Fruit fly (Drosophila melanogaster) S2 (cell line): ENCODE measurements around the gene AcCoAS.

Experiments
- CG8478 ChIP-seq: fragments of >200 bp; optimal IDR thresholded peaks from 2 replicates; lab custom pipeline; 2018
- CTCF ChIP-seq, 2 experiments: fragments of >200 bp; optimal IDR thresholded peaks; 2 replicates each; lab custom pipeline; 2018

Gene AcCoAS

dm6 chr3L:21279876-21280566 is at the start of gene AcCoAS:
Gene AcCoAS, minus strand, starts transcription at chr3L:21280243.
- TF ChIP-seq CG8478 (lab: Kevin White, UChicago): no peak

dm6 chr3L:21324724-21325123 is 44.7 kb upstream of the AcCoAS start:
- TF ChIP-seq CTCF (optimal IDR thresholded peaks at IDR 0.05; lab: Kevin White, UChicago) (no peak), CG8478 (lab: Kevin White, UChicago) (no peak)

- TF ChIP-seq CG8478 (lab: Kevin White, UChicago) (no peak), CTCF (optimal IDR thresholded peaks at IDR 0.05; lab: Kevin White, UChicago) (no peak)
Observed at dm6 chr3L:21321807-21322503, 41.9 kb upstream of the AcCoAS start.

- TF ChIP-seq CG8478 (lab: Kevin White, UChicago) (no peak), CTCF (optimal IDR thresholded peaks at IDR 0.05; lab: Kevin White, UChicago) (no peak)
Observed at dm6 chr3L:21319957-21320356, 39.9 kb upstream of the AcCoAS start.

DNA sequence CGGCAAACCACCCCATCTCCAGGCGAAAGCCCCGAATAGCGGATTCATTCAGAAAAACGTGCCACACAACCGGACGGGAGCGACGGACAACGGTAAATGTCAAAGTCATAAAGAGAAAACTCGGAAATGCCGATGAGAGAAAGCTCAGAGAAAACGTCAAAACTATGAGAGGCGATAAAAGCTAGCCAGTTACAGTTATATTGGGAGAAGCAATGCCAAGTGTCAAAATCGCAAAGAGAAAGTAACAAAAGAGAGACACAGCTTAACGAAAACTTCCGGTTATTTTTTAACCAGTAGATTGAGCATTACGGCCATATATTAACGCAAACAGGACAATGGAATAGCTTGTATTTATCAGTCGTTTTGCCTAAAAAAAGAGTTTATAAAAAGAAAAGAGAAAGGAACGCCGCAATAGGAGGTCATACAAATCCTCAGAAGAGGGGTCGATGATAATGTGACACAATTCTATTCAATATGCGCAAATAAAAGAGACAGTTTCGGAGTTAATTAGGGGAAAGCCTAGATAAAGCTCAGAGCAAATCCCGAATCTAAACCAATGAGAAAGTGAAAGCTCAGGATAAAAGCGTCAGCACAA is 39.4 kb upstream of the AcCoAS start:
- TF ChIP-seq CTCF (optimal IDR thresholded peaks at IDR 0.05; lab: Kevin White, UChicago) (no peak), CG8478 (lab: Kevin White, UChicago) (no peak)

DNA sequence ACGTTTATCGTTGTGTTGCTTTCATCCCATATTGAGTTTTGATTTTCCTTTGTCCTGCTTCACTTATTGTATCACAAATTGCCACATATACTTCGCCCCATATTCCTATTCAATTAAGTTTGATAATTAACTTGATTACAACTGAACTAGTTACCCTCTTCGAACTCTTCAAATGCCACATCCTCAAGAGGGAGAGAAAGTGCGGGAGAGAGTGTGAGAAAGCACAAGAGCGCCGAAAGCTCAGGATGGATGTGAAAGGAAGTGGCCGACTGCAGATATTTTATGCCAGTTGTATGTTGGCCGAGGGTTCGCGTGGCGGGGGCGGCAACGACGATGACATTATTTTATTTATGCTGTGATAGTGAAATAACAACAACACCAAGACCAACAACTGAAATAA is 38.4 kb upstream of the AcCoAS start, which contains the start of gene Rab26:
TSS of gene Rab26 (plus strand) at position 301 of the 400 bp plus-strand sequence.
- TF ChIP-seq CTCF (optimal IDR thresholded peaks at IDR 0.05; lab: Kevin White, UChicago) (no peak), CG8478 (lab: Kevin White, UChicago) (no peak)

DNA sequence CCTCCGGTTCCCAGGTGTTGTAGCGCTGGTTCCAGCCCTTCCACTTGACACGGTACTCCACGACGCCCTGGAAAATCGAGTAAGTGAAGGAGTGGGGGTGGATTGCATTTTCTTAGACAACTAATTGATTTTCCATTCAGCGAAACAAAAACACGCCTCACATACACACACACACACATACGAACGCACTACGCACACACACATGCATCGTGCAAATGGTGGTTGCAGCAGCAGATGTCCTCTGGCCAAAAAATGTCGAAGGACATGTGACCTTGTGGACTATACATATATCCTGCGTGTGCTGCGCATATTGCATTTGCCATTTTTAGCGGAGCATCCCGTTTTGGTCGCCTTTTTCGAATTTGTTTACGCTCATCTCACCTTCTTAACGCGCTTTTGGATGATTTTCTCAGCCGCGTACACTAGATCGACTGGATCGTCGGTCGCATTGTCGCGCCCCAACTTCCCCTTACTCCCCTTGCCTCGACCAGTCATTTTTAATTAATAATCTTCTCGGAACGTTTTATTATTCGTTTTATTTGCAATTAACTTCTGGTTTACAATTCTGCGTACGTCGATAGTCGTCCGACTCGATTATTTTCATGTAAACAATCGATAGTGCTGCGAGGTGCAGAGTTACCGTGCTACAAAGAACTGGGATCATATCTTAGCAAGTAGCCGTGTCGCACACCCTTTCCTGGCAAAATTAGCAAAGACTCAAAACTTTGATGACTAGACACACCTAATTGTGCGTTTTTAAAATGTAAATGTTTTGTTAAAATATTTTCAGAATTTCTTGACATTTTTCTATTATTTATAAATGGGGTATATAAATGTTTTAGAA is 37.6 kb upstream of the AcCoAS start, which contains the start of gene Pc:
TSS of gene Pc (minus strand) at position 605 of the 844 bp plus-strand sequence.
- TF ChIP-seq CTCF (optimal IDR thresholded peaks at IDR 0.05; lab: Kevin White, UChicago) (peak; percentile 60 to 75), CG8478 (lab: Kevin White, UChicago) (no peak)

- no peak for TF ChIP-seq CG8478 (lab: Kevin White, UChicago)
- TF ChIP-seq CTCF (optimal IDR thresholded peaks at IDR 0.05; lab: Kevin White, UChicago): no peak
Observed at dm6 chr3L:21304400-21304799, 24.4 kb upstream of the AcCoAS start, which contains the start of the genes CG11309 and CG7632. Gene CG11309, minus strand, starts transcription at chr3L:21304658. Gene CG7632, plus strand, starts transcription at chr3L:21304697.

dm6 chr3L:21303659-21304058 is 23.6 kb upstream of the AcCoAS start:
- TF ChIP-seq CG8478 (lab: Kevin White, UChicago) (no peak), CTCF (optimal IDR thresholded peaks at IDR 0.05; lab: Kevin White, UChicago) (no peak)

DNA sequence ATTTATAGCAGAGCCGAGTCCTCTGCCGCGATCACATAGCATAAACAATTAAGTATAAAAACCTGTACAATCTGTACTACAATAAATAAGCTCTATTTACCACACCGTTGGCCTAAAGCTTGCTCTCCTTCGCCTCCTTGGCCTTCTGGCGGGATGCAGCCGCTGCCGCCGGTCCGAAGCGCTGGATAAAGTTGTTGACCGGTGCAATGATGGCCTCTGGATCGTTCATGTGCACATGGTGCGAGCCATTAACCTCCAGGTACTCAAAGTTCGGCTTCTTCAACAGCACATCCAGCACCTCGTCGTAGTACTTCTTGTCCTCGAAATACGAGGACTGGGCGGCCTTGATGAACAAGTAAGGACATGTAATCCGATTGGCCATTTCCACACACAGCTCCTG is 22.4 kb upstream of the AcCoAS start:
- TF ChIP-seq CG8478 (lab: Kevin White, UChicago) (no peak), CTCF (optimal IDR thresholded peaks at IDR 0.05; lab: Kevin White, UChicago) (no peak)

DNA sequence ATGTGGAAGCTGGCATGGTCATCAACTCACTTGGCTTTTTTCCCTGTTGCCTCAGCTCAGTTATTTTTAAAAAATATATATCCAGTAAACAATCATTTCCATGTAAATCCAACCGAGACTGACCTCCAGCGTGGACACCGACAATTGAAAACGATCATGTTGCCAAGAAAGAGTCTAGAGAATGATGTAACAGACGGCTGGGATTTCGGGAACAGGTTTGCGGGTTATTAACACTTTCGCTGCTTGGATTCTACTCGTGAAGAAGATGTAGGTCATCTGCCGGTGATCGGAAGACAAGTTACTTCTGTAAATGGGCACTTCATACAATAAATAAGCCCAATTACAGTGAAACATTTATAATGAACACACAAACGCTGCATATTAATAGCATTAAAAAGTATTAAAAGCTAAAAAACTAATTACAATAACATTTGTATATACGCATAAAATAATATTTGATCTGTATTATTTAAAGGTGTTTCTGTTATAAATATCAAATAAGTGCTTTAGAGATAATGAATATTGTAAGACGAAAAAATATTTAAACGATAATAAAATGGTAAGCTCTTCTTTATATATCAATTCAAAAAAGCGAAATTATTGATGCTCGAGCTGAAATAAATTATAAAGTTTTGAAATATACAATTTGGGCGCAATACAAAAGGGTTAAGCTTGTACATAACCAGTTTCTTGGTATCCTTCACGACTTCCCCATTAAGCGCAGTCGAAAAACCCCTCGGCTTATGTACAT is 21.9 kb upstream of the AcCoAS start:
- TF ChIP-seq CG8478 (lab: Kevin White, UChicago): no peak
- no peak for TF ChIP-seq CTCF (optimal IDR thresholded peaks at IDR 0.05; lab: Kevin White, UChicago)

dm6 chr3L:21300280-21300679 is 20.2 kb upstream of the AcCoAS start, which contains the start of gene Cpr78Cc:
Gene Cpr78Cc, plus strand, starts transcription at chr3L:21300580.
- TF ChIP-seq CG8478 (lab: Kevin White, UChicago) (no peak), CTCF (optimal IDR thresholded peaks at IDR 0.05; lab: Kevin White, UChicago) (no peak)

- TF ChIP-seq CTCF (optimal IDR thresholded peaks at IDR 0.05; lab: Kevin White, UChicago) (no peak), CG8478 (lab: Kevin White, UChicago) (no peak)
Observed at dm6 chr3L:21299203-21299602, 19.2 kb upstream of the AcCoAS start.
